Worm (Caenorhabditis elegans): ENCODE results near the gene B0432.8.

DNA sequence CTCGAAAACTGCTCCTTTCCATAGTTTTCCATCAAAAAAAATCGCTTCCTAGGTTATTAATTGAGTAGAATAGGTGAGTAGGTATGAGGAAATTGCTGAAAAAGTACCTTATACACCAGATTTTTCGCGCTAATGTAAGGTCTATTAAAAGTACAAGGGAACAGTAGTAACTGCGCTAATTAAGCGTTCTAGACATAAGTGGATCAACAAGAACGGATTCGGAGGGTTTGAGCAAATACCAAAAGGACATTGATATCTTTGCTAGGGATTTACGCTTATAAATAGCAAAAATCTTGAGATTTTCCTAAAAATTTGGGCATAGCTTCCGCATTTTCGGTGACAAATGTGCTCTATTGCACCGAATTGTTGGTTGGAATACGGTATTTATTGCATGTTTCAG is 4.7 kb downstream of the B0432.8 start, which contains the start of gene B0432.7:
- TF ChIP-seq unc-39 (tag; optimal IDR thresholded peaks at IDR 0.05), result no peak
- TF ChIP-seq nhr-11 (tag; optimal IDR thresholded peaks at IDR 0.05), result no peak
- no peak for TF ChIP-seq lin-13 (GFP tag; optimal IDR thresholded peaks at IDR 0.05)
- no peak for TF ChIP-seq F13H6.1 (tag; optimal IDR thresholded peaks at IDR 0.05)
- TF ChIP-seq aly-2 (tag; optimal IDR thresholded peaks at IDR 0.05), result no peak
- no peak for TF ChIP-seq sma-9 (GFP tag; optimal IDR thresholded peaks at IDR 0.05)
- TF ChIP-seq sma-9 (tag; optimal IDR thresholded peaks at IDR 0.05), result no peak
- TF ChIP-seq snpc-4 (tag; optimal IDR thresholded peaks at IDR 0.05), result no peak
